Worm (Caenorhabditis elegans): ENCODE results near the gene R04A9.6.

ce11 chrX:399535-399934 is 2.2 kb downstream of the R04A9.6 start:
- TF ChIP-seq W03F9.2 (tag; optimal IDR thresholded peaks at IDR 0.05) (no peak), him-1 (tag; optimal IDR thresholded peaks at IDR 0.05) (no peak)

Measured in whole organism, L4/young adult.